Fruit fly (Drosophila melanogaster): ENCODE measurements around the gene CG15317.

CG15317 gene

DNA sequence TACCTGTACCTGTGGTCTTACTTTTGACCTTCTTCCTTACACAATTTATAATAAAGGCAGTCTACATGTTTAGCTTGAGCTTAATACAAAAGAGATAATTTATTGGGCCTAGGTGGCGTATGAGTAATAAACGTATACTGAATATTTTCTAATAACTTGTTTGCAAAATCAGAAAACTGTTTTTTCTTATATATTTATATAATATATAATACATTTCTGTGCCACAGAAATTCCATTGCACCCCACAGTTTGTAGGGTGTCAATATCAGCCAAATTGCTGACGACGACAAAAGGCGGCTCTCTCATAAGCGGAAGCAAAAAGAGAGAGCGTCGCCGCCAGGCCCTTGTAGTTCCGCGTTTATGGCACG, 28.6 kb upstream of the CG15317 start:
- TF ChIP-seq CG17801 (GFP tag; optimal IDR thresholded peaks at IDR 0.05; ENCODE audit: partially characterized antibody) = no peak

DNA sequence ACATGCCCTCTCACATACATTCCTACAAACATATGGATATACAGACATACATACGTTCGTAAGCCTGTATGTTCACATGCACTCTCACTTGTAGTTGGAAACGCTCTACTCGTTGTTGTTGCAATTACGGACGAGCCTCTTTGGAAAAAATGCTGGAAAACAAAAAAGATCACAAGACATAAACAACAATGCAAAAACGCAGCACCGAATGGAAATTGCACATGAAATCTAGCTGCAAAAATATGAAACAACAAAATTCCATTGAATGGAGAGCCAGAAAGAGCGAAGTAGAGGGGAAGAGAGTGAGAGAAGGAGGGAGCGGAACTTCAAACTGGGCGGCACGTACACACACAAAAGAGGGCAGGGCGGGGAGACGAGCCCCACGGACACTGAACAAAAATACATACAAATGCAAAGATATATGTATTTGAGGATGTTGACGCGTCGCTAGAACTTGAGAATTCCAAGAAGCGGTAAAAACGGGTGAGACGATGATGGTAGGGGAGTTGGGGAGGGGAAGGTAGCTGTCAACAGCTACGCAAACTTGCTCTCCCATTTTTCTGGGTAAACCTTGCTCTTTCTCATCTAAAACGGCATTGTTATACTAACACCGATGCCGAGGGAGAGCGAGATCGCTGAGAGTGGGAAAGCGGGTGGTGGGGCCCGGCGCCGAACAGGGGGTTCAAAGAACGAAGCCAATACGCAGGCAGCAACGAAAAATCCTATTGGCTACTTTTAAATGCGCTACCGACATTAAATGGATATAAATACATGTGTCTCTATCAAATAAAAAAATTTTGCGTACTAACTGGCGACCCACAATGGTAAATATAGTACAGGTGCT, 28.0 kb upstream of the CG15317 start:
- TF ChIP-seq CG17801 (GFP tag; optimal IDR thresholded peaks at IDR 0.05; ENCODE audit: partially characterized antibody) = no peak

DNA sequence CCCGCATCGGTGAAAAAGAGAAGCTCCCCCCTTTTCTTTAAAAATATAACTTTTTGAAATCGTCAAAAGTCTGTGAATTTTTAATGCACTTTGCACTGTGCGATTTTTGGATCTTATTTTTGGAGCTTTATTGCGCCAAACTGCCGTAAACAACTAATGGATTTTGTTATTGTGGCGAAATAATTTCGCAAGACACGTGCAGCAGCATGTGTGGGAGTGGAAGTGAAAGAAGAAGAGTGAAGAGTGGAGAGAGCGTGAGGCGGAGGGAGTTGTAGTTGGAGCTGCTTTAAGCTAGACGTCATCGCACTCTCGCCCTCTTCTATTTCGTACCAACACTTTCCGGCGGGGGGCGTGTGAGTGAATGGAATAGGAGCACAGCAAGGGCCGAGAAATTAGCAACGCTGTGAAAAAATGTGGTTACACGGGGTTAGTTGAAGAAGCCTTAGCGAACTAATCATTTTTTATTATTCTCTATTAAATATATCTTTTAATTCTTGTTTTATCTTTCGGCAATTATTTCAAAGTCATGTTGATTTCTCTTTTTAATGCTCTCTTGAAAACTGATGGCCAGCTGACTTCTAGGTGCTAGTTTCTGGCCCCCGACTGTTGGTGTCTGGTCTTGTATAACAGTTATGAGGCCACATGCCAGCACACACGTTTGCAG, 27.2 kb upstream of the CG15317 start:
- peak; percentile 96 for TF ChIP-seq CG17801 (GFP tag; optimal IDR thresholded peaks at IDR 0.05; ENCODE audit: partially characterized antibody)

DNA sequence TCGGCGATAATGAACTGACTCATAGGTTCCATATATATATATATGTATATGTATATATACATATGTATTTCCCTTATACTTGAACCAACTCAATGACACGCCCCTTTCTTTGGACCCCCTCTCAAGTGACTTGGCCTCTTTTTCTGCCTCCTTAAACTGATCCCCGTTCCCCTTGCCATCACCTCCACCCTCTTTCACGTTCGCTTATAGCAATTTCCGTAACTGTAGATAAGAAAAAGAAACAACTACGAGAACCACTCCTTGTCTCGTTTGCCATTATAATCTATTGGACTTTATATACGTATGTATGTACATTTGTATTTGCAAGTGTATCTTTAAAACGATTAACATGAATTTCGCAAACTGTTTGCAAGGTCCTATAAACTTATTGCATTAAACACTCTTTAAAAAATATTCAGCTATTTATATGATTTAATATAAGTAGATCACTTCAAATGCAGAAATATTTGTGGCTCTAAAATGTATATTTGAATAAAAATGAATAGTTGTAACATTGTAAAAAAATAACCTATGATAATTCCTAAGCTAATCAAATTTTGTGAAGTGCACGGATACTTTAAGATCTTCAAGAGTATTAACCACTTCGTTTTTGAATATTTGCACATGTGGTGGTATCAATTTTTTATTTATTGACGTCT, 26.4 kb upstream of the CG15317 start:
- TF ChIP-seq CG17801 (GFP tag; optimal IDR thresholded peaks at IDR 0.05; ENCODE audit: partially characterized antibody) = peak; percentile 33

DNA sequence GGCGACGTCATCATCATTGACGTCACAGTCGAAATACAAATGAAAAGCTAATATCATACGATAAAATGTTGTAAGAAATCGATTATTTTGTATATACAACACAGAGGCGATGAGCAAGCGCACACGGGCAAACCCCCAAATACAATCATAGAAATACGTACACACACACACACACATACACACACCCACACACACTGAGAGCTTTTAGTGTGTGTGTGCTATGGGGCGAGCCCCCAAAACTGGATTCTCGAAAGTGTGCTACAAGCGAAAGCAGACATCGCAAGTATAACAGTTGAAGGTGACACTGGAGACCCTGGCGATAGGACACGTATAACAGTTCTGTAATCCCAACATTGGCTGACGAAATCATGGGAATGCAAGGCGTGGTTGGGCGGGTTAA, 25.5 kb upstream of the CG15317 start:
- no peak for TF ChIP-seq CG17801 (GFP tag; optimal IDR thresholded peaks at IDR 0.05; ENCODE audit: partially characterized antibody)

DNA sequence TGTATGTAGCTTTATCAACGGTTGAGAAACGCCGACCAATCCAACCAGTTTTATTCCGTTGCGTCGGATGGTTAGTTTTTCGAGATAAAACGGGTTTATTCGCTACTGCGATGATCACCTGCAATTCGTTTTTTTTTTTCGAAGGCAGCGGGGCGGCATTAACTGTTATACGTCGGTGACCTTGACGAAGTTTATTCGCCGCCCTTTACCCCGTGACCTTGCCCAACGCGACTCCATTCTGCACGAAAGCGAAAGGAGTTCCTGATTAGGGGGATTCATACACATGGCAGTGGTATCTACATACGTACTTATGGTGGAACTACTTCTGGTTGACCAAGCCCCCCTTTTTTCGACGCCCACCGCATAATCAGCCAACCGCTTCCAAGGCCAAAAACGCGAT, 24.2 kb upstream of the CG15317 start:
- no peak for TF ChIP-seq CG17801 (GFP tag; optimal IDR thresholded peaks at IDR 0.05; ENCODE audit: partially characterized antibody)

DNA sequence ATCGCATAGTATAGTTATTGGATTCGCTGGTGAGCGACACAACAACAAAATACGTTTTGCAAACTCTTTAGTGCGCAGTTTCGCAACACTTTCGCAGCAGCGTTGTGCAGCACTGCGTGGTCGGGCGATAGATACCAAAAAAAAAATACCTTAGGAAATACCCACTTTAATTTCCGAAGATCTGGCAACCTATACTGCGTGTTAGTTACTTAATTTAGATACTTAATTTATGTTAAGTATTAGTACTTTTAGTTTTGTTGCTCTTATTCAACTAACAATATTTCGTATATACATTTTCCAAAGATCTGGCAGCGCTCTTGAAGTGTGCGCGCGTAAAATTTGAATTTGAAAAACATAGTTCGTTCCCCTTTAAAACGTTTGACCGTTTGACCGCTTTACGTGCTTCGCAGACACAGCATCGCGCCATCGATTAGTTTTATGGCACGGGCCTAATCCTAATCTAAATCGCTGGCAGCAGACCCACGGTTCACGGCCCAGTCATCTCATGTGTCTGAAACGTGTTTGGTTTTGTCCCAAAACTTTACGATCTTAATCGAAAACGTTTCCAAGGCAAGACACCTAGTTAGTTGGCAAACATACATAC, 23.7 kb upstream of the CG15317 start, which contains the start of gene LPCAT:
Gene LPCAT (minus strand): TSS at position 70 of the 604 bp plus-strand sequence.
- peak; percentile 53 for TF ChIP-seq CG17801 (GFP tag; optimal IDR thresholded peaks at IDR 0.05; ENCODE audit: partially characterized antibody)

DNA sequence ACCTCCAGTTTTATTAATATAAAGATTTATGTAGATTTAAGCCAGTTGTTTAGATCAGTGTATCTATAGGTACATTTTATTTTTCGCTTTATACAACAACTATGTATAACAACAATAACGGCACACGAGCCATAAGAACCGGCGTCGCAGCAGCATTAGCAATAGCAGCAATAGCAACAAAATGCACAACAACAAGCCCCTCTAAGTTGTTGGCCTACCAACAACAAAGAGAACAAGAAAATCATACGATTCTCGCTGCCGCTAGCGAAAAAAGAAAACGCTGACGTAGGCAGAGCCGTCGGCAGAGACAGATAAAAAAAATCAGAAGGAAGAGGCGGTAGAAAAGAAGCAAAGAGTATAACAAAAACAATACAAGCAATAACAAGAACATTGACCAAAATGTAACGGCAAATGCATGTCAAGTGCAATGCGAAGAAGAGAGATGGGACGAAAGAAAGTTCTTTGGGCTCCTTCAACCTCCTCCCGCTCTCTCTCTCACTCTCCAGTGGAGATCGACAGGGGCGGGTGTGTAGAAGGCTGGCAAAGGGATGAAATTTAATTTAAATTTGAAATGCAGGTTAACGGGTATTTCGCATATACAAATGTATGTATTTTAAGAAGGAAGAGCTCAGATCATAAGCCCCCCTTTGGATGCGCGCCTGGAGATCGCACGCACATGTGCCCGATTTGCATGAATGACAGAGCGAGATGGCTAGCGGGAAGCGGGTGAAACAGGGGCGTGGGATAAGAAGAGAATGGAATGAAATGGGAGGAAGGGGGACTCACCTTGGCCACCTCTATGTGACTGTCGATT, 22.6 kb upstream of the CG15317 start:
- peak; percentile 95 for TF ChIP-seq CG17801 (GFP tag; optimal IDR thresholded peaks at IDR 0.05; ENCODE audit: partially characterized antibody)

DNA sequence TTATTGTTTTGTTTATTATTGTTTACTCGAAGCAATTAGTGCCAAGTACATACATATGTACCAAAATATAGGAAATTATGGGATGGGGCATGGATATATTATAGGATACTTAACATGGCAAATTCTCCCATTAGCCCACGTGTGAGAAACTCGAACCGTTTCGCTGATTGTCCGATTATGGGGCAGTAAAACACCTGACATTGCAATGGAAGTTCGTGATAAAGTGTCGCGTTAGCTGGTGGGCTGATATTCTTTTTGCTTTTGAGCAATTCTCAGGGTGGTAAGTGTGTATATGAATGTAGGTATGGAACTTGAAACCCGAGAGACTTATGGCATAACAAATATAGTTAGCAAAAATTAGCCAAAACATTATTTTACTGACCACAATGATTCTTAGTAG, 21.7 kb upstream of the CG15317 start:
- TF ChIP-seq CG17801 (GFP tag; optimal IDR thresholded peaks at IDR 0.05; ENCODE audit: partially characterized antibody) = no peak

DNA sequence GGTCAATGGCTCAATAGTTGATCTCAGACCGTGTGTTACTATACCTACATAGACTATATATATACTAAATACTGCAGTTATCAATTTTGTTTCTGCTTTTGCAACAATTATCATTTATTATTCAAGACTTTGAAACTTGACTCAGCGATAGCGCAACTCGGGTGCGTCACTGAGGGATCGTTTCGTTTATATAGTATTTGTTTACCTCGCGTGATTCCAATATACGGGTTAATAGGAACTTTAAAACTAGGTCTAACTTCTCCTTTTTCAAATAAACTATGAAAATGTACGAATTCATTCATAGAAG, 20.9 kb upstream of the CG15317 start:
- TF ChIP-seq CG17801 (GFP tag; optimal IDR thresholded peaks at IDR 0.05; ENCODE audit: partially characterized antibody) = no peak

DNA sequence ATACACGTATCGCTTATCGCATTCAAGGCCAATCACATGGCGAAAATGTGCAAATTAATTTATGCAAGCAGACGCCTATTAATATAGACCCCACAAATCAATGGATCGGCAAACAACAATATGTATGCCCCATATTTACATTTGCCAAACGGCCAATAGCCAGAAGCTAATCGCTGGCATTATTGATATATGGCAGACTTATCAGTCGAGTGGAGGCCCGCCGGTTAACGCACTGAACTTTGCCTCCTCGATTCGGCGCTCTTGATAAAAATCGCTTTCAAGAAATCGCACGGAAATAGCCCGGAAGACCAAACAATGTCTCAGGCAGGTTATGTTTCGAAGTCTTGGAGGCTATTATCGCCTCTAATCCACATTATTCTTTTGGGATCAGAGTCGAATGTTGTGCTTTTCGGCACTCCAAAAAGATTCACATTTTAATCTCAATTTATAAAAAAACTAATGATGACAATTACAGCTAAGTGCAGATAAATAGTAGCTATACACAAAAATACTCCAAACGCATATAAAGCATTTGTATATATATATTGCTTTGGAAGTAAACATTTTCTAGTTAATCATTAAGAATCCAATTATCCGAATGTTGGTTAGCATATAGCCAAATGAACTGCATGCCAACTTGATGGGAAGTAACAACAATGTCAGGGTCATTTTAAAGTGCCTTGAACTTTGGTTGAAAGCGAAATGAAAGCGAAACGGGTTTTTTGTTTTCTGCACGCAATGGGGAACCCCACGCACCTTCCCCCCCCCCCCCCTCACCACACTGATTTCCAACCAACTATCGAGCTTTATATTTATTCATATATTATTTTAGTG, 20.4 kb upstream of the CG15317 start:
- no peak for TF ChIP-seq CG17801 (GFP tag; optimal IDR thresholded peaks at IDR 0.05; ENCODE audit: partially characterized antibody)

DNA sequence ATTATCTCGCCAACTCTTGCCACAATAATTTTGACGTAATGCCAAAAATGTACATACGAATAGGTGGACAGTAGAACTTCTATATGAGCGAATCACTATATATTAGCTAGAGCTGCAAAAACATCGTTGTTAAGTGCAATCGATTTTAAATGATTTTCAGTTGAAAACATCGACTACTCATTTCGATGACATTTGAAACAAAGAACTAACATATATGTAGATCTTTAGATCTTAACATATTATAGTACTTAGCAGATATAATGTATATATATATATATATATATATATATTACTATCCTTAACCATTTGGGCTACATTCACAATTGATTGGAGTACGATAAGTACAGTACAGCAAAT, 19.8 kb upstream of the CG15317 start, which contains the start of gene CG42395:
Gene CG42395 (minus strand): TSS at position 101 of the 357 bp plus-strand sequence.
- TF ChIP-seq CG17801 (GFP tag; optimal IDR thresholded peaks at IDR 0.05; ENCODE audit: partially characterized antibody) = no peak

DNA sequence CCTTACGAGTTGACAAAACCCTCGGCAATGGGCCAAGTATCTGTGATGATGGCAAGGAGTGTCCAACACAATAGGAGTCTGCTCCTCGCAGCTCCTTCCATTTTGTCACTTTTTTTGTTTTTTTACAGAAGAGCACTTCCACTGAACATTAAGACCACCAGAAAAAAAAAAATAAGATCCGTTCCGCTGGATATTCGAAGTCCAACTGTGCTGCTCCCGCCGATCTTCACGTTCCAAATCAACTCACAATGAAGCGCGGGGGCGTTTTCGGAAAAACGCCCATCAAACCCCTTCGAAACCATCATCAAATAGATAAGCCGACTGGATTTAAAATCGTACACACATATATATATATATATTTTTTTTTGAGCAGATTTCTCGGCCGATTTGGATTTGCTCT, 14.9 kb upstream of the CG15317 start, which contains the start of gene Cubn:
Gene Cubn (minus strand): TSS at position 101 of the 400 bp plus-strand sequence.
- no peak for TF ChIP-seq CG17801 (GFP tag; optimal IDR thresholded peaks at IDR 0.05; ENCODE audit: partially characterized antibody)

DNA sequence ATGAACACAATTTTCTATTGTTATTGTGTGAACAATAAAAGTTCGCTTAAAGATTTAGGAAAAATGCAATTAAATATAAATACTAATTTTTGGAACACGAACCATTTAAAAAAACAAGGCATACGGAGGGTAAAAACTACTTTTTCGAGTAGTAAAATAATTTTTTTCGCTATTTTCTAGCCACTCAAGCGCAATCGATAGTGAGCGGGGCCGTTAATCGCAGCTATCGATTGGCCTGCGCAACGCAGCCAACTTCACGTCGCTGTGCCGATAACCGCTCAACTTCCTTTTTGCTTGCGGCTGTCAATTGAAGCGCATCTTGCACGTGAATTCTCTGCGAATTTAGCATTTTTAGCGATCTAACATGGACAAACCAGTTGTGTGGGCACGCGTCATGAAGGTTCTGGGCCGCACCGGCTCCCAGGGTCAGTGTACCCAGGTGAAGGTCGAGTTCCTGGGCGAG, 2.0 kb downstream of the CG15317 start, which contains the start of gene RpS28b:
Gene RpS28b (plus strand): TSS at position 278 of the 463 bp plus-strand sequence.
- TF ChIP-seq CG17801 (GFP tag; optimal IDR thresholded peaks at IDR 0.05; ENCODE audit: partially characterized antibody) = peak; percentile 80

Measured in ovary, adult (tissue).